Worm (Caenorhabditis elegans): ENCODE measurements around the gene Y17G9B.8.

Y17G9B.8 gene

ce11 chrIV:4749728-4750278, 8.8 kb downstream of the Y17G9B.8 start, which contains the start of the genes rpl-20 and Y17G9B.5 (continued):
- TF ChIP-seq ceh-63 (GFP tag; optimal IDR thresholded peaks at IDR 0.05) = peak; percentile 96
- TF ChIP-seq aha-1 (tag; optimal IDR thresholded peaks at IDR 0.05) = peak; percentile 98
- peak; percentile 100 for TF ChIP-seq tbx-2 (tag; optimal IDR thresholded peaks at IDR 0.05)
- peak in 1 of 2 experiments; percentile 98 for TF ChIP-seq mdl-1 (tag; optimal IDR thresholded peaks at IDR 0.05)
- peak; percentile 100 for TF ChIP-seq egl-13 (tag; optimal IDR thresholded peaks at IDR 0.05)
- peak; percentile 99 for TF ChIP-seq skn-1 (tag; optimal IDR thresholded peaks at IDR 0.05)
- TF ChIP-seq mef-2 (tag; optimal IDR thresholded peaks at IDR 0.05) = peak; percentile 97
- peak; percentile 85 for TF ChIP-seq pag-3 (tag; optimal IDR thresholded peaks at IDR 0.05; ENCODE audit: borderline replicate concordance, insufficient read depth)
- TF ChIP-seq sptf-1 (tag; optimal IDR thresholded peaks at IDR 0.05) = no peak
- TF ChIP-seq nhr-12 (tag; optimal IDR thresholded peaks at IDR 0.05) = peak; percentile 78
- TF ChIP-seq unc-98 (GFP tag; IDR thresholded peaks at IDR 0.05) = peak; percentile 98
- peak; percentile 100 for TF ChIP-seq grh-1 (GFP tag; IDR thresholded peaks at IDR 0.05)
- TF ChIP-seq rnt-1 (tag; optimal IDR thresholded peaks at IDR 0.05) = peak; percentile 99
- peak; percentile 100 for TF ChIP-seq mep-1 (tag; optimal IDR thresholded peaks at IDR 0.05)
- TF ChIP-seq pqm-1 (tag; optimal IDR thresholded peaks at IDR 0.05) = peak; percentile 88
- peak; percentile 95 for TF ChIP-seq snpc-4 (tag; optimal IDR thresholded peaks at IDR 0.05)
- peak; percentile 98 for TF ChIP-seq sox-4 (tag; optimal IDR thresholded peaks at IDR 0.05)
- peak; percentile 75 for TF ChIP-seq ceh-90 (tag; optimal IDR thresholded peaks at IDR 0.05)
- TF ChIP-seq dsc-1 (tag; optimal IDR thresholded peaks at IDR 0.05) = peak; percentile 100
- peak; percentile 100 for TF ChIP-seq ztf-4 (tag; optimal IDR thresholded peaks at IDR 0.05)
- peak; percentile 100 for TF ChIP-seq ceh-8 (GFP tag; optimal IDR thresholded peaks at IDR 0.05)
- TF ChIP-seq zip-4 (GFP tag; optimal IDR thresholded peaks at IDR 0.05) = peak; percentile 98
- TF ChIP-seq aly-2 (tag; optimal IDR thresholded peaks at IDR 0.05) = peak; percentile 100
- peak; percentile 70 for TF ChIP-seq hlh-4 (tag; optimal IDR thresholded peaks at IDR 0.05)
- peak; percentile 100 for TF ChIP-seq nhr-19 (GFP tag; conservative IDR thresholded peaks at IDR 0.05)
- TF ChIP-seq lir-3 (tag; optimal IDR thresholded peaks at IDR 0.05; ENCODE audit: poor library complexity) = peak; percentile 98
- TF ChIP-seq lin-39 (tag; optimal IDR thresholded peaks at IDR 0.05) = peak; percentile 99
- TF ChIP-seq egl-27 (tag; optimal IDR thresholded peaks at IDR 0.05) = peak; percentile 93 to 98
- peak; percentile 100 for TF ChIP-seq snu-23 (GFP tag; optimal IDR thresholded peaks at IDR 0.05)
- peak; percentile 100 for TF ChIP-seq nhr-20 (tag; optimal IDR thresholded peaks at IDR 0.05)
- peak; percentile 92 to 100 for TF ChIP-seq ztf-11 (tag; optimal IDR thresholded peaks at IDR 0.05)
- peak; percentile 98 for TF ChIP-seq nhr-11 (tag; optimal IDR thresholded peaks at IDR 0.05)
- TF ChIP-seq lin-35 (GFP tag; optimal IDR thresholded peaks at IDR 0.05) = peak; percentile 95 to 97
- TF ChIP-seq alr-1 (tag; optimal IDR thresholded peaks at IDR 0.05; ENCODE audit: borderline replicate concordance) = no peak
- TF ChIP-seq nhr-47 (tag; optimal IDR thresholded peaks at IDR 0.05) = peak; percentile 100
- TF ChIP-seq elt-2 (tag; optimal IDR thresholded peaks at IDR 0.05) = peak; percentile 99
- TF ChIP-seq hpl-2 (GFP tag; optimal IDR thresholded peaks at IDR 0.05) = peak; percentile 97
- peak; percentile 100 for TF ChIP-seq nhr-71 (tag; optimal IDR thresholded peaks at IDR 0.05)
- peak; percentile 98 for TF ChIP-seq efl-3 (GFP tag; optimal IDR thresholded peaks at IDR 0.05)
- peak; percentile 97 to 98 for TF ChIP-seq efl-1 (optimal IDR thresholded peaks at IDR 0.05)
- peak; percentile 91 to 99 for TF ChIP-seq efl-1 (GFP tag; optimal IDR thresholded peaks at IDR 0.05 in 1 of 2)
- peak; percentile 100 for TF ChIP-seq unc-86 (tag; optimal IDR thresholded peaks at IDR 0.05)
- TF ChIP-seq nhr-76 (tag; optimal IDR thresholded peaks at IDR 0.05) = peak; percentile 81
- peak; percentile 94 for TF ChIP-seq blmp-1 (tag; optimal IDR thresholded peaks at IDR 0.05)
- peak; percentile 81 for TF ChIP-seq F16B12.6 (tag; optimal IDR thresholded peaks at IDR 0.05)
- peak; percentile 100 for TF ChIP-seq irx-1 (tag; optimal IDR thresholded peaks at IDR 0.05)
- peak; percentile 97 for TF ChIP-seq vab-15 (tag; optimal IDR thresholded peaks at IDR 0.05)
- peak; percentile 100 for TF ChIP-seq nhr-77 (tag; optimal IDR thresholded peaks at IDR 0.05)
- TF ChIP-seq ces-1 (GFP tag; optimal IDR thresholded peaks at IDR 0.05) = peak; percentile 81

Measured in whole organism, L1 larva.